Worm (Caenorhabditis elegans) whole organism, young adult: Measurements from ENCODE around the gene R09E10.6.

Source experiments
- B0035.1 ChIP-seq: sonication (generic microtip); optimal IDR thresholded peaks from 2 replicates; lab custom pipeline; 2016; ENCODE audit warnings: missing genetic modification characterization, mild to moderate bottlenecking, missing compliant biosample characterization, missing genotype, missing genetic modification reagents
- C06A6.2 ChIP-seq: fragments of 200-800 bp; sonication (Bioruptor generic); conservative IDR thresholded peaks from 2 replicates; pipeline ENCODE4 v1.3.6; 2022; ENCODE audit warnings: missing genetic modification characterization, missing compliant biosample characterization
- F23B12.7 ChIP-seq: sonication (generic microtip); optimal IDR thresholded peaks from 2 replicates; lab custom pipeline; 2017; ENCODE audit warnings: missing genetic modification characterization, mild to moderate bottlenecking, missing compliant biosample characterization, antibody characterized with exemption, moderate library complexity; ENCODE audit not compliant: insufficient read depth
- F37B4.10 ChIP-seq: fragments of 200-800 bp; sonication (Bioruptor generic); IDR thresholded peaks from 2 replicates; pipeline ENCODE4 v1.3.6; 2022; ENCODE audit warnings: missing genetic modification characterization, missing compliant biosample characterization
- T07F8.4 ChIP-seq: sonication (generic microtip); optimal IDR thresholded peaks from 2 replicates; lab custom pipeline; 2016; ENCODE audit warnings: mild to moderate bottlenecking, missing genetic modification characterization, moderate library complexity, missing compliant biosample characterization
- ZK185.1 ChIP-seq: sonication (generic microtip); optimal IDR thresholded peaks from 2 replicates; lab custom pipeline; 2016; ENCODE audit warnings: mild to moderate bottlenecking, missing genetic modification characterization, missing compliant biosample characterization; ENCODE audit not compliant: poor library complexity, severe bottlenecking
- attf-5 ChIP-seq: fragments of 200-800 bp; sonication (Bioruptor generic); optimal IDR thresholded peaks from 2 replicates; lab custom pipeline; 2018; ENCODE audit warnings: mild to moderate bottlenecking, missing genetic modification characterization, missing compliant biosample characterization
- attf-6 ChIP-seq: fragments of 200-800 bp; sonication (Bioruptor generic); IDR thresholded peaks from 2 replicates; pipeline ENCODE4 v1.3.6; 2022; ENCODE audit warnings: missing genetic modification reagents, missing genetic modification characterization, missing compliant biosample characterization
- bed-2 ChIP-seq: fragments of 200-800 bp; sonication (Bioruptor generic); IDR thresholded peaks from 2 replicates; pipeline ENCODE4 v1.3.6; 2022; ENCODE audit warnings: missing genetic modification reagents, missing genetic modification characterization, missing compliant biosample characterization
- cebp-2 ChIP-seq: fragments of 200-800 bp; sonication (Bioruptor generic); IDR thresholded peaks from 2 replicates; pipeline ENCODE4 v1.3.6; 2022; ENCODE audit warnings: missing genetic modification characterization, missing compliant biosample characterization
- ceh-27 ChIP-seq: fragments of 200-800 bp; sonication (Bioruptor generic); optimal IDR thresholded peaks from 2 replicates; lab custom pipeline; 2018; ENCODE audit warnings: mild to moderate bottlenecking, missing genetic modification characterization, moderate library complexity, missing compliant biosample characterization
- chd-7 ChIP-seq: sonication (generic microtip); optimal IDR thresholded peaks from 2 replicates; lab custom pipeline; 2016; ENCODE audit warnings: mild to moderate bottlenecking, missing genetic modification characterization, moderate library complexity, missing compliant biosample characterization
- egl-44 ChIP-seq: fragments of 200-800 bp; sonication (Bioruptor generic); IDR thresholded peaks from 2 replicates; pipeline ENCODE4 v1.3.6; 2022; ENCODE audit warnings: missing genetic modification reagents, missing genetic modification characterization, missing compliant biosample characterization
- egrh-3 ChIP-seq: fragments of 200-800 bp; sonication (Bioruptor generic); IDR thresholded peaks from 2 replicates; pipeline ENCODE4 v1.3.6; 2022; ENCODE audit warnings: missing genetic modification reagents, missing genetic modification characterization, missing compliant biosample characterization
- ekl-4 ChIP-seq: fragments of 200-800 bp; sonication (Bioruptor generic); IDR thresholded peaks from 2 replicates; pipeline ENCODE4 v1.3.6; 2022; ENCODE audit warnings: missing genetic modification reagents, missing genetic modification characterization, missing compliant biosample characterization
- ets-4 ChIP-seq: fragments of 200-800 bp; sonication (Bioruptor generic); optimal IDR thresholded peaks from 2 replicates; lab custom pipeline; 2018; ENCODE audit warnings: mild to moderate bottlenecking, missing genetic modification characterization, missing compliant biosample characterization
- hmg-20 ChIP-seq: fragments of 200-800 bp; sonication (Bioruptor generic); IDR thresholded peaks from 2 replicates; pipeline ENCODE4 v1.3.6; 2022; ENCODE audit warnings: missing genetic modification reagents, missing genetic modification characterization, missing compliant biosample characterization
- let-526 ChIP-seq: fragments of 200-800 bp; sonication (Bioruptor generic); IDR thresholded peaks from 2 replicates; pipeline ENCODE4 v1.3.6; 2022; ENCODE audit warnings: missing genetic modification reagents, missing genetic modification characterization, missing compliant biosample characterization
- lin-40 ChIP-seq: sonication (generic microtip); optimal IDR thresholded peaks from 2 replicates; lab custom pipeline; 2016; ENCODE audit warnings: missing genetic modification characterization, mild to moderate bottlenecking, missing compliant biosample characterization, missing genotype, missing genetic modification reagents
- lin-54 ChIP-seq: fragments of 200-800 bp; sonication (Bioruptor generic); optimal IDR thresholded peaks from 2 replicates; lab custom pipeline; 2018; ENCODE audit warnings: mild to moderate bottlenecking, missing genetic modification characterization, missing compliant biosample characterization
- madf-3 ChIP-seq: fragments of 200-800 bp; sonication (Bioruptor generic); IDR thresholded peaks from 2 replicates; pipeline ENCODE4 v1.3.6; 2022; ENCODE audit warnings: missing genetic modification reagents, missing genetic modification characterization, missing compliant biosample characterization
- mcd-1 ChIP-seq: fragments of 200-800 bp; sonication (Bioruptor generic); IDR thresholded peaks from 2 replicates; pipeline ENCODE4 v1.3.6; 2022; ENCODE audit warnings: missing genetic modification reagents, missing genetic modification characterization, missing compliant biosample characterization
- mel-28 ChIP-seq: sonication (generic microtip); optimal IDR thresholded peaks from 2 replicates; lab custom pipeline; 2016; ENCODE audit warnings: borderline replicate concordance, mild to moderate bottlenecking, missing genetic modification characterization, missing compliant biosample characterization
- nfya-2 ChIP-seq: fragments of 200-800 bp; sonication (Bioruptor generic); IDR thresholded peaks from 2 replicates; pipeline ENCODE4 v1.3.6; 2022; ENCODE audit warnings: missing genetic modification reagents, missing genetic modification characterization, missing compliant biosample characterization
- nfyb-1 ChIP-seq: fragments of 200-800 bp; sonication (Bioruptor generic); IDR thresholded peaks from 2 replicates; pipeline ENCODE4 v1.3.6; 2022; ENCODE audit warnings: missing genetic modification reagents, missing genetic modification characterization, missing compliant biosample characterization
- nhr-179 ChIP-seq: sonication (generic microtip); optimal IDR thresholded peaks from 2 replicates; lab custom pipeline; 2016; ENCODE audit warnings: mild to moderate bottlenecking, missing genetic modification characterization, missing compliant biosample characterization
- nhr-27 ChIP-seq: fragments of 200-800 bp; sonication (Bioruptor generic); optimal IDR thresholded peaks from 2 replicates; lab custom pipeline; 2018; ENCODE audit warnings: mild to moderate bottlenecking, missing genetic modification characterization, moderate library complexity, missing compliant biosample characterization
- nhr-90 ChIP-seq: sonication (generic microtip); optimal IDR thresholded peaks from 2 replicates; lab custom pipeline; 2016; ENCODE audit warnings: missing genotype, mild to moderate bottlenecking, missing genetic modification characterization, missing compliant biosample characterization
- pbrm-1 ChIP-seq: fragments of 200-800 bp; sonication (Bioruptor generic); IDR thresholded peaks from 2 replicates; pipeline ENCODE4 v1.3.6; 2022; ENCODE audit warnings: missing genetic modification reagents, missing genetic modification characterization, missing compliant biosample characterization
- rec-8 ChIP-seq, 2 experiments: sonication (generic microtip); optimal IDR thresholded peaks; 2 replicates each; lab custom pipeline; 2016; ENCODE audit warnings: mild to moderate bottlenecking in 2 of 2, missing genetic modification characterization in 2 of 2, missing genetic modification reagents in 2 of 2, missing genotype in 2 of 2, missing biosample characterization in 1 of 2, missing compliant biosample characterization in 1 of 2, moderate library complexity in 1 of 2
- snpc-3.4 ChIP-seq: sonication (generic microtip); optimal IDR thresholded peaks from 2 replicates; lab custom pipeline; 2017; ENCODE audit warnings: missing genetic modification characterization, mild to moderate bottlenecking, missing compliant biosample characterization, antibody characterized with exemption, moderate library complexity, missing genotype, missing genetic modification reagents
- snpc-4 ChIP-seq, 5 experiments: fragments of 150-350 bp in 1 of 5; sonication (generic microtip) in 4 of 5; optimal IDR thresholded peaks; 2 replicates each; lab custom pipeline; 2014 to 2018; ENCODE audit warnings: missing genetic modification characterization in 5 of 5, missing biosample characterization in 3 of 5, antibody characterized with exemption in 2 of 5, mild to moderate bottlenecking in 2 of 5, missing compliant biosample characterization in 2 of 5, missing genotype in 2 of 5, moderate library complexity in 2 of 5, missing genetic modification reagents in 1 of 5
- tbp1 ChIP-seq: fragments of 200-800 bp; sonication (Bioruptor generic); optimal IDR thresholded peaks from 2 replicates; lab custom pipeline; 2018; ENCODE audit warnings: mild to moderate bottlenecking, missing genetic modification characterization, missing compliant biosample characterization
- ztf-22 ChIP-seq: fragments of 200-800 bp; sonication (Bioruptor generic); optimal IDR thresholded peaks from 2 replicates; lab custom pipeline; 2018; ENCODE audit warnings: mild to moderate bottlenecking, missing genetic modification characterization, moderate library complexity, missing compliant biosample characterization
- ztf-3 ChIP-seq: fragments of 200-800 bp; sonication (Bioruptor generic); optimal IDR thresholded peaks from 2 replicates; lab custom pipeline; 2018; ENCODE audit warnings: mild to moderate bottlenecking, missing genetic modification characterization, missing compliant biosample characterization

R09E10.6 gene

ce11 chrIV:10295084-10295483 is 1.2 kb upstream of the R09E10.6 start, which contains the start of gene R09E10.13:
TSS of gene R09E10.13 (minus strand) at chrIV:10295144.
- no peak for TF ChIP-seq nhr-27 (tag; lab: Kevin White, UChicago)
- TF ChIP-seq C06A6.2 (GFP tag; lab: Robert Waterston, UW) = no peak
- no peak for TF ChIP-seq bed-2 (GFP tag; lab: Robert Waterston, UW)
- TF ChIP-seq rec-8 (tag; optimal IDR thresholded peaks at IDR 0.05; lab: Kevin White, UChicago) = no peak
- no peak for TF ChIP-seq ztf-3 (GFP tag; lab: Kevin White, UChicago)
- no peak for TF ChIP-seq nfyb-1 (GFP tag; lab: Robert Waterston, UW)
- TF ChIP-seq T07F8.4 (tag; lab: Kevin White, UChicago) = no peak
- no peak for TF ChIP-seq madf-3 (GFP tag; lab: Robert Waterston, UW)
- no peak for TF ChIP-seq egl-44 (GFP tag; lab: Robert Waterston, UW)
- no peak for TF ChIP-seq ztf-22 (GFP tag; lab: Kevin White, UChicago)
- TF ChIP-seq ekl-4 (GFP tag; lab: Robert Waterston, UW) = no peak
- TF ChIP-seq ets-4 (GFP tag; lab: Kevin White, UChicago) = no peak
- no peak for TF ChIP-seq let-526 (GFP tag; lab: Robert Waterston, UW)
- no peak for TF ChIP-seq attf-6
- TF ChIP-seq lin-54 = no peak

- TF ChIP-seq tbp1 (no peak), ceh-27 (GFP tag; lab: Kevin White, UChicago) (no peak), attf-5 (GFP tag; lab: Kevin White, UChicago) (no peak), nhr-90 (tag; lab: Kevin White, UChicago) (no peak), pbrm-1 (no peak), B0035.1 (tag; lab: Kevin White, UChicago) (no peak), cebp-2 (GFP tag; lab: Robert Waterston, UW) (no peak), nhr-179 (no peak), mcd-1 (GFP tag; lab: Robert Waterston, UW) (no peak), hmg-20 (no peak), chd-7 (no peak), F37B4.10 (GFP tag; lab: Robert Waterston, UW) (no peak), mel-28 (tag; lab: Kevin White, UChicago) (no peak), snpc-3.4 (no peak), nfya-2 (GFP tag; lab: Robert Waterston, UW) (no peak), ZK185.1 (no peak)
These were observed 5.4 kb downstream of the R09E10.6 start for ce11 chrIV:10288575-10288974.

ce11 chrIV:10286655-10287054 is 7.3 kb downstream of the R09E10.6 start, which contains the start of gene ebax-1:
TSS of gene ebax-1 (plus strand) at chrIV:10286955.
- TF ChIP-seq egrh-3 (GFP tag; lab: Robert Waterston, UW) (no peak), snpc-4 (GFP tag; optimal IDR thresholded peaks at IDR 0.05; lab: Kevin White, UChicago) (no peak), snpc-4 (tag; optimal IDR thresholded peaks at IDR 0.05; lab: Kevin White, UChicago) (no peak), F23B12.7 (tag; lab: Kevin White, UChicago) (no peak), attf-6 (no peak), lin-40 (tag; lab: Kevin White, UChicago) (no peak), let-526 (GFP tag; lab: Robert Waterston, UW) (no peak)
